Worm (Caenorhabditis elegans) whole organism, young adult: ENCODE data around the gene C28G1.6.

Source experiments
- B0035.1 ChIP-seq: sonication (generic microtip); optimal IDR thresholded peaks from 2 replicates; lab custom pipeline; 2016; ENCODE audit warnings: missing genetic modification characterization, mild to moderate bottlenecking, missing compliant biosample characterization, missing genotype, missing genetic modification reagents
- B0336.3 ChIP-seq: fragments of 200-800 bp; sonication (Bioruptor generic); IDR thresholded peaks from 2 replicates; pipeline ENCODE4 v1.3.6; 2022; ENCODE audit warnings: missing genetic modification characterization, missing compliant biosample characterization
- C17E4.6 ChIP-seq: fragments of 200-800 bp; sonication (Bioruptor generic); IDR thresholded peaks from 2 replicates; pipeline ENCODE4 v1.3.6; 2022; ENCODE audit warnings: missing genetic modification reagents, missing genetic modification characterization, missing compliant biosample characterization
- D2030.7 ChIP-seq: fragments of 200-800 bp; sonication (Bioruptor generic); IDR thresholded peaks from 2 replicates; pipeline ENCODE4 v1.3.6; 2022; ENCODE audit warnings: missing genetic modification reagents, missing genetic modification characterization, missing compliant biosample characterization
- F33H1.4 ChIP-seq: fragments of 200-800 bp; sonication (Bioruptor generic); IDR thresholded peaks from 2 replicates; pipeline ENCODE4 v1.3.6; 2022; ENCODE audit warnings: missing genetic modification reagents, missing genetic modification characterization, missing compliant biosample characterization
- F39B2.1 ChIP-seq: fragments of 200-800 bp; sonication (Bioruptor generic); IDR thresholded peaks from 2 replicates; pipeline ENCODE4 v1.3.6; 2022; ENCODE audit warnings: missing genetic modification reagents, missing genetic modification characterization, missing compliant biosample characterization
- F52B5.7 ChIP-seq: sonication (generic microtip); optimal IDR thresholded peaks from 2 replicates; lab custom pipeline; 2016; ENCODE audit warnings: mild to moderate bottlenecking, missing genetic modification characterization, missing compliant biosample characterization
- F55B11.4 ChIP-seq: sonication (generic microtip); optimal IDR thresholded peaks from 2 replicates; lab custom pipeline; 2016; ENCODE audit warnings: missing compliant biosample characterization, missing genetic modification characterization, borderline replicate concordance; ENCODE audit not compliant: insufficient read depth
- F57A8.1 ChIP-seq: fragments of 200-800 bp; sonication (Bioruptor generic); optimal IDR thresholded peaks from 2 replicates; lab custom pipeline; 2018; ENCODE audit warnings: mild to moderate bottlenecking, missing genetic modification characterization, moderate library complexity, missing compliant biosample characterization
- F57C9.4 ChIP-seq: sonication (generic microtip); optimal IDR thresholded peaks from 2 replicates; lab custom pipeline; 2017; ENCODE audit warnings: mild to moderate bottlenecking, missing genetic modification characterization, missing compliant biosample characterization
- K11D2.4 ChIP-seq: fragments of 200-800 bp; sonication (Bioruptor generic); IDR thresholded peaks from 2 replicates; pipeline ENCODE4 v1.3.6; 2022; ENCODE audit warnings: missing genetic modification reagents, missing genetic modification characterization, missing compliant biosample characterization
- Y53G8AR.9 ChIP-seq: fragments of 200-800 bp; sonication (Bioruptor generic); conservative IDR thresholded peaks from 2 replicates; pipeline ENCODE4 v1.3.6; 2022; ENCODE audit warnings: missing genetic modification reagents, missing genetic modification characterization, missing compliant biosample characterization
- Y95B8A.8 ChIP-seq: fragments of 200-800 bp; sonication (Bioruptor generic); IDR thresholded peaks from 2 replicates; pipeline ENCODE4 v1.3.6; 2022; ENCODE audit warnings: missing genetic modification reagents, missing genetic modification characterization, missing compliant biosample characterization
- athp-1 ChIP-seq: sonication (generic microtip); optimal IDR thresholded peaks from 2 replicates; lab custom pipeline; 2017; ENCODE audit warnings: mild to moderate bottlenecking, missing genetic modification characterization, missing compliant biosample characterization
- attf-6 ChIP-seq: fragments of 200-800 bp; sonication (Bioruptor generic); IDR thresholded peaks from 2 replicates; pipeline ENCODE4 v1.3.6; 2022; ENCODE audit warnings: missing genetic modification reagents, missing genetic modification characterization, missing compliant biosample characterization
- ccch-3 ChIP-seq: fragments of 200-800 bp; sonication (Bioruptor generic); optimal IDR thresholded peaks from 2 replicates; lab custom pipeline; 2018; ENCODE audit warnings: mild to moderate bottlenecking, missing genetic modification characterization, missing compliant biosample characterization
- cebp-1 ChIP-seq, 2 experiments: fragments of 200-800 bp in 1 of 2; sonication (Bioruptor generic) in 1 of 2; sonication (generic microtip) in 1 of 2; IDR thresholded peaks in 1 of 2; optimal IDR thresholded peaks in 1 of 2; 2 replicates each; pipeline versions ENCODE4 v1.3.6 to Lab custom; 2017 to 2022; ENCODE audit warnings: missing compliant biosample characterization in 2 of 2, missing genetic modification characterization in 2 of 2, mild to moderate bottlenecking in 1 of 2, missing genetic modification reagents in 1 of 2, moderate library complexity in 1 of 2
- ceh-100 ChIP-seq: fragments of 200-800 bp; sonication (Bioruptor generic); IDR thresholded peaks from 2 replicates; pipeline ENCODE4 v1.3.6; 2022; ENCODE audit warnings: missing genetic modification reagents, missing genetic modification characterization, missing compliant biosample characterization
- ceh-79 ChIP-seq: sonication (generic microtip); optimal IDR thresholded peaks from 2 replicates; lab custom pipeline; 2017; ENCODE audit warnings: mild to moderate bottlenecking, missing genetic modification characterization, missing compliant biosample characterization
- chd-7 ChIP-seq: sonication (generic microtip); optimal IDR thresholded peaks from 2 replicates; lab custom pipeline; 2016; ENCODE audit warnings: mild to moderate bottlenecking, missing genetic modification characterization, moderate library complexity, missing compliant biosample characterization
- die-1 ChIP-seq: sonication (generic microtip); optimal IDR thresholded peaks from 2 replicates; lab custom pipeline; 2016; ENCODE audit warnings: missing genotype, mild to moderate bottlenecking, missing genetic modification characterization, missing compliant biosample characterization
- dpl-1 ChIP-seq: fragments of 150-350 bp; optimal IDR thresholded peaks from 2 replicates; lab custom pipeline; 2014; ENCODE audit warnings: missing biosample characterization, missing genetic modification reagents, missing genetic modification characterization
- ets-4 ChIP-seq: fragments of 200-800 bp; sonication (Bioruptor generic); optimal IDR thresholded peaks from 2 replicates; lab custom pipeline; 2018; ENCODE audit warnings: mild to moderate bottlenecking, missing genetic modification characterization, missing compliant biosample characterization
- him-1 ChIP-seq: sonication (generic microtip); optimal IDR thresholded peaks from 2 replicates; lab custom pipeline; 2016; ENCODE audit warnings: missing genotype, missing genetic modification reagents, missing genetic modification characterization, missing compliant biosample characterization
- lin-26 ChIP-seq: fragments of 200-800 bp; sonication (Bioruptor generic); IDR thresholded peaks from 2 replicates; pipeline ENCODE4 v1.3.6; 2022; ENCODE audit warnings: missing genetic modification reagents, missing genetic modification characterization, missing compliant biosample characterization
- lin-40 ChIP-seq: sonication (generic microtip); optimal IDR thresholded peaks from 2 replicates; lab custom pipeline; 2016; ENCODE audit warnings: missing genetic modification characterization, mild to moderate bottlenecking, missing compliant biosample characterization, missing genotype, missing genetic modification reagents
- lin-54 ChIP-seq: fragments of 200-800 bp; sonication (Bioruptor generic); optimal IDR thresholded peaks from 2 replicates; lab custom pipeline; 2018; ENCODE audit warnings: mild to moderate bottlenecking, missing genetic modification characterization, missing compliant biosample characterization
- lsl-1 ChIP-seq: fragments of 200-800 bp; sonication (Bioruptor generic); optimal IDR thresholded peaks from 2 replicates; lab custom pipeline; 2018; ENCODE audit warnings: mild to moderate bottlenecking, missing genetic modification characterization, moderate library complexity, missing compliant biosample characterization
- lsy-27 ChIP-seq: sonication (generic microtip); optimal IDR thresholded peaks from 2 replicates; lab custom pipeline; 2017; ENCODE audit warnings: missing genetic modification characterization, mild to moderate bottlenecking, missing compliant biosample characterization, antibody characterized with exemption, missing genotype, borderline replicate concordance; ENCODE audit not compliant: insufficient read depth
- madf-3 ChIP-seq: fragments of 200-800 bp; sonication (Bioruptor generic); IDR thresholded peaks from 2 replicates; pipeline ENCODE4 v1.3.6; 2022; ENCODE audit warnings: missing genetic modification reagents, missing genetic modification characterization, missing compliant biosample characterization
- madf-6 ChIP-seq: fragments of 200-800 bp; sonication (Bioruptor generic); IDR thresholded peaks from 2 replicates; pipeline ENCODE4 v1.3.6; 2022; ENCODE audit warnings: missing genetic modification reagents, missing genetic modification characterization, missing compliant biosample characterization
- madf-8 ChIP-seq: fragments of 200-800 bp; sonication (Bioruptor generic); conservative IDR thresholded peaks from 2 replicates; pipeline ENCODE4 v1.3.6; 2022; ENCODE audit warnings: missing genetic modification reagents, missing genetic modification characterization, missing compliant biosample characterization
- mcd-1 ChIP-seq: fragments of 200-800 bp; sonication (Bioruptor generic); IDR thresholded peaks from 2 replicates; pipeline ENCODE4 v1.3.6; 2022; ENCODE audit warnings: missing genetic modification reagents, missing genetic modification characterization, missing compliant biosample characterization
- nhr-179 ChIP-seq: sonication (generic microtip); optimal IDR thresholded peaks from 2 replicates; lab custom pipeline; 2016; ENCODE audit warnings: mild to moderate bottlenecking, missing genetic modification characterization, missing compliant biosample characterization
- pbrm-1 ChIP-seq: fragments of 200-800 bp; sonication (Bioruptor generic); IDR thresholded peaks from 2 replicates; pipeline ENCODE4 v1.3.6; 2022; ENCODE audit warnings: missing genetic modification reagents, missing genetic modification characterization, missing compliant biosample characterization
- repo-1 ChIP-seq: sonication (generic microtip); optimal IDR thresholded peaks from 2 replicates; lab custom pipeline; 2017; ENCODE audit warnings: mild to moderate bottlenecking, missing genetic modification characterization, missing compliant biosample characterization
- snpc-1.3 ChIP-seq: sonication (generic microtip); optimal IDR thresholded peaks from 2 replicates; lab custom pipeline; 2017; ENCODE audit warnings: missing genetic modification characterization, mild to moderate bottlenecking, missing compliant biosample characterization, antibody characterized with exemption, moderate library complexity, missing genotype, missing genetic modification reagents; ENCODE audit not compliant: insufficient read depth
- somi-1 ChIP-seq: fragments of 200-800 bp; sonication (Bioruptor generic); optimal IDR thresholded peaks from 2 replicates; lab custom pipeline; 2018; ENCODE audit warnings: mild to moderate bottlenecking, missing genetic modification characterization, missing compliant biosample characterization
- sptf-2 ChIP-seq: fragments of 200-800 bp; sonication (Bioruptor generic); optimal IDR thresholded peaks from 2 replicates; lab custom pipeline; 2018; ENCODE audit warnings: mild to moderate bottlenecking, missing genetic modification characterization, missing compliant biosample characterization
- tbx-9 ChIP-seq: sonication (generic microtip); optimal IDR thresholded peaks from 2 replicates; lab custom pipeline; 2016; ENCODE audit warnings: borderline replicate concordance, missing genetic modification characterization, inconsistent platforms, missing compliant biosample characterization
- tlf-1 ChIP-seq: fragments of 200-800 bp; sonication (Bioruptor generic); optimal IDR thresholded peaks from 2 replicates; lab custom pipeline; 2018; ENCODE audit warnings: mild to moderate bottlenecking, missing genetic modification characterization, missing compliant biosample characterization
- xnd-1 ChIP-seq: sonication (generic microtip); optimal IDR thresholded peaks from 2 replicates; lab custom pipeline; 2016; ENCODE audit warnings: missing genotype, missing genetic modification reagents, missing genetic modification characterization, missing compliant biosample characterization
- zim-3 ChIP-seq: sonication (generic microtip); optimal IDR thresholded peaks from 2 replicates; lab custom pipeline; 2017; ENCODE audit warnings: mild to moderate bottlenecking, missing genetic modification characterization, moderate library complexity, missing compliant biosample characterization
- ztf-22 ChIP-seq: fragments of 200-800 bp; sonication (Bioruptor generic); optimal IDR thresholded peaks from 2 replicates; lab custom pipeline; 2018; ENCODE audit warnings: mild to moderate bottlenecking, missing genetic modification characterization, moderate library complexity, missing compliant biosample characterization
- ztf-26 ChIP-seq: sonication (generic microtip); optimal IDR thresholded peaks from 2 replicates; lab custom pipeline; 2017; ENCODE audit warnings: missing genetic modification characterization, missing compliant biosample characterization
- ztf-28 ChIP-seq: fragments of 200-800 bp; sonication (Bioruptor generic); IDR thresholded peaks from 2 replicates; pipeline ENCODE4 v1.3.6; 2022; ENCODE audit warnings: missing genetic modification reagents, missing genetic modification characterization, missing compliant biosample characterization
- ztf-3 ChIP-seq: fragments of 200-800 bp; sonication (Bioruptor generic); optimal IDR thresholded peaks from 2 replicates; lab custom pipeline; 2018; ENCODE audit warnings: mild to moderate bottlenecking, missing genetic modification characterization, missing compliant biosample characterization

C28G1.6 gene

ce11 chrX:8835887-8836348 lies 4.9 kb upstream of the C28G1.6 start, which contains the start of gene C28G1.2 (continued):
- TF ChIP-seq ztf-28 (GFP tag; lab: Robert Waterston, UW) (peak; percentile 62; the same call in 1 of the 2 replicates), lin-40 (tag; lab: Kevin White, UChicago) (peak; percentile 96), F57C9.4 (tag; lab: Kevin White, UChicago) (peak; percentile 71), ets-4 (peak; percentile 82), die-1 (peak; percentile 97), nhr-179 (peak; percentile 17), D2030.7 (GFP tag; lab: Robert Waterston, UW) (peak; percentile 84), zim-3 (peak; percentile 88), F33H1.4 (GFP tag; lab: Robert Waterston, UW) (no peak), Y95B8A.8 (GFP tag; lab: Robert Waterston, UW) (peak; percentile 78), repo-1 (tag; lab: Kevin White, UChicago) (peak; percentile 92), pbrm-1 (GFP tag; lab: Robert Waterston, UW) (peak; percentile 94), madf-3 (GFP tag; lab: Robert Waterston, UW) (peak; percentile 76; the same call in 1 of the 2 replicates), snpc-1.3 (tag; lab: Kevin White, UChicago) (peak; percentile 92), madf-8 (GFP tag; lab: Robert Waterston, UW) (0 out of 2 replicates have a peak, but pooled peaks have one; percentile 25), lin-54 (peak; percentile 68), somi-1 (peak; percentile 86), madf-6 (GFP tag; lab: Robert Waterston, UW) (no peak; the same call in 1 of the 2 replicates), F57A8.1 (GFP tag; lab: Kevin White, UChicago) (peak; percentile 88), C17E4.6 (0 out of 2 replicates have a peak, but pooled peaks have one; percentile 39), sptf-2 (GFP tag; lab: Kevin White, UChicago) (peak; percentile 87), lsl-1 (GFP tag; lab: Kevin White, UChicago) (peak; percentile 20), lsy-27 (tag; lab: Kevin White, UChicago) (peak; percentile 79), lin-26 (GFP tag; lab: Robert Waterston, UW) (peak; percentile 99), ccch-3 (GFP tag; lab: Kevin White, UChicago) (peak; percentile 75), F39B2.1 (GFP tag; lab: Robert Waterston, UW) (0 out of 2 replicates have a peak, but pooled peaks have one; percentile 50), ceh-100 (GFP tag; lab: Robert Waterston, UW) (peak; percentile 51; the same call in 1 of the 2 replicates), Y53G8AR.9 (GFP tag; lab: Robert Waterston, UW) (peak; percentile 68; the same call in 1 of the 2 replicates), F52B5.7 (tag; lab: Kevin White, UChicago) (peak; percentile 88), xnd-1 (tag; lab: Kevin White, UChicago) (no peak), B0035.1 (peak; percentile 91), B0336.3 (GFP tag; lab: Robert Waterston, UW) (peak; percentile 90), ceh-79 (tag; lab: Kevin White, UChicago) (peak; percentile 79), chd-7 (tag; lab: Kevin White, UChicago) (peak; percentile 95), athp-1 (peak; percentile 86), dpl-1 (GFP tag; lab: Kevin White, UChicago) (peak; percentile 4), F55B11.4 (tag; lab: Kevin White, UChicago) (no peak), tbx-9 (tag; lab: Kevin White, UChicago) (no peak), mcd-1 (no peak; the same call in 1 of the 2 replicates), ztf-26 (tag; lab: Kevin White, UChicago) (peak; percentile 86), attf-6 (no peak), tlf-1 (GFP tag; lab: Kevin White, UChicago) (peak; percentile 83), ztf-3 (GFP tag; lab: Kevin White, UChicago) (peak; percentile 70), ztf-22 (GFP tag; lab: Kevin White, UChicago) (peak; percentile 83), him-1 (tag; lab: Kevin White, UChicago) (peak; percentile 93), cebp-1 (GFP tag; IDR thresholded peaks at IDR 0.05; lab: Robert Waterston, UW) (peak; percentile 70; the same call in 1 of the 2 replicates), cebp-1 (tag; optimal IDR thresholded peaks at IDR 0.05; lab: Kevin White, UChicago) (peak; percentile 92), K11D2.4 (GFP tag; lab: Robert Waterston, UW) (peak; percentile 89; the same call in 1 of the 2 replicates)
